Worm (Caenorhabditis elegans): Measurements from ENCODE around the gene mtm-9.

mtm-9 gene

ce11 chrV:3789770-3790169 is 46.4 kb downstream of the mtm-9 start, which contains the start of gene R08F11.7:
TSS of gene R08F11.7 (plus strand) at chrV:3790070.
- no peak for TF ChIP-seq fos-1 (tag; optimal IDR thresholded peaks at IDR 0.05)
- no peak for TF ChIP-seq sptf-1 (tag; optimal IDR thresholded peaks at IDR 0.05)
- TF ChIP-seq nhr-47 (tag; optimal IDR thresholded peaks at IDR 0.05) = no peak
- TF ChIP-seq hlh-4 (tag; optimal IDR thresholded peaks at IDR 0.05) = no peak
- no peak for TF ChIP-seq fkh-8 (tag; optimal IDR thresholded peaks at IDR 0.05)
- TF ChIP-seq pag-3 (tag; optimal IDR thresholded peaks at IDR 0.05; ENCODE audit: borderline replicate concordance, insufficient read depth) = no peak
- TF ChIP-seq ceh-90 (tag; optimal IDR thresholded peaks at IDR 0.05) = no peak
- no peak for TF ChIP-seq lin-15B (tag; optimal IDR thresholded peaks at IDR 0.05)
- TF ChIP-seq ceh-88 (GFP tag; IDR thresholded peaks at IDR 0.05) = no peak
- no peak for TF ChIP-seq tbx-2 (tag; optimal IDR thresholded peaks at IDR 0.05)
- no peak for TF ChIP-seq nhr-11 (tag; optimal IDR thresholded peaks at IDR 0.05)
- no peak for TF ChIP-seq unc-62 (GFP tag; optimal IDR thresholded peaks at IDR 0.05)
- TF ChIP-seq sup-37 (GFP tag; optimal IDR thresholded peaks at IDR 0.05) = no peak
- no peak for TF ChIP-seq C34B4.2 (tag; optimal IDR thresholded peaks at IDR 0.05)
- no peak for TF ChIP-seq grh-1 (GFP tag; IDR thresholded peaks at IDR 0.05)
- no peak for TF ChIP-seq mdl-1 (tag; optimal IDR thresholded peaks at IDR 0.05)
- TF ChIP-seq pqm-1 (tag; optimal IDR thresholded peaks at IDR 0.05) = no peak
- TF ChIP-seq nhr-28 (tag; optimal IDR thresholded peaks at IDR 0.05) = no peak

ce11 chrV:3790424-3790823 is 47.0 kb downstream of the mtm-9 start:
- TF ChIP-seq nhr-12 (tag; optimal IDR thresholded peaks at IDR 0.05) = no peak
- TF ChIP-seq unc-62 (GFP tag; optimal IDR thresholded peaks at IDR 0.05) = no peak
- no peak for TF ChIP-seq mdl-1 (tag; optimal IDR thresholded peaks at IDR 0.05)
- no peak for TF ChIP-seq mef-2 (tag; optimal IDR thresholded peaks at IDR 0.05)
- no peak for TF ChIP-seq efl-3 (GFP tag; optimal IDR thresholded peaks at IDR 0.05)
- no peak for TF ChIP-seq nhr-47 (tag; optimal IDR thresholded peaks at IDR 0.05)
- TF ChIP-seq egl-27 (tag; optimal IDR thresholded peaks at IDR 0.05) = no peak
- TF ChIP-seq lin-39 (tag; optimal IDR thresholded peaks at IDR 0.05) = no peak
- no peak for TF ChIP-seq lin-15B (tag; optimal IDR thresholded peaks at IDR 0.05)
- TF ChIP-seq mep-1 (tag; optimal IDR thresholded peaks at IDR 0.05) = no peak
- TF ChIP-seq nhr-28 (tag; optimal IDR thresholded peaks at IDR 0.05) = no peak
- no peak for TF ChIP-seq snpc-4 (tag; optimal IDR thresholded peaks at IDR 0.05)
- no peak for TF ChIP-seq hlh-4 (tag; optimal IDR thresholded peaks at IDR 0.05)
- TF ChIP-seq unc-98 (GFP tag; IDR thresholded peaks at IDR 0.05) = no peak
- TF ChIP-seq snu-23 (GFP tag; optimal IDR thresholded peaks at IDR 0.05) = no peak
- TF ChIP-seq ceh-8 (GFP tag; optimal IDR thresholded peaks at IDR 0.05) = no peak
- no peak for TF ChIP-seq pax-3 (tag; optimal IDR thresholded peaks at IDR 0.05)
